Fruit fly (Drosophila melanogaster): ENCODE measurements around the gene CG6168.

Gene CG6168

dm6 chr3L:11292180-11292727 lies 29.3 kb downstream of the CG6168 start:
- TF ChIP-seq CG15336 (GFP tag; IDR thresholded peaks at IDR 0.05) (peak; percentile 13), Sox102F (GFP tag; optimal IDR thresholded peaks at IDR 0.05) (no peak), ss (GFP tag; optimal IDR thresholded peaks at IDR 0.05) (peak in 1 of 2 experiments; percentile 20), Eip78C (GFP tag) (peak; percentile 6), CG8632 (GFP tag; optimal IDR thresholded peaks at IDR 0.05) (no peak), Sox14 (GFP tag; optimal IDR thresholded peaks at IDR 0.05) (peak; percentile 3), Hr39 (GFP tag; optimal IDR thresholded peaks at IDR 0.05) (peak; percentile 42), fd85E (GFP tag; optimal IDR thresholded peaks at IDR 0.05) (no peak), svp (GFP tag) (peak; percentile 63), CG16779 (tag; optimal IDR thresholded peaks at IDR 0.05) (peak; percentile 17), eg (GFP tag; IDR thresholded peaks at IDR 0.05) (0 out of 3 replicates have a peak, but pooled peaks have one; percentile 44), CG6163 (GFP tag; IDR thresholded peaks at IDR 0.05) (peak; percentile 68; the same call in 2 of the 3 replicates), CG11762 (GFP tag; optimal IDR thresholded peaks at IDR 0.05; ENCODE audit: insufficient read depth) (no peak), dsx (GFP tag; optimal IDR thresholded peaks at IDR 0.05; ENCODE audit: poor library complexity, severe bottlenecking) (peak; percentile 51), Lpt (GFP tag; optimal IDR thresholded peaks at IDR 0.05) (peak; percentile 29), topi (GFP tag; optimal IDR thresholded peaks at IDR 0.05) (no peak), vri (GFP tag; optimal IDR thresholded peaks at IDR 0.05) (peak; percentile 82), CG32006 (GFP tag; optimal IDR thresholded peaks at IDR 0.05) (peak; percentile 9), Gug (GFP tag; IDR thresholded peaks at IDR 0.05) (peak; percentile 30; the same call in 1 of the 2 replicates), dac (GFP tag; optimal IDR thresholded peaks at IDR 0.05) (no peak), lz (GFP tag; optimal IDR thresholded peaks at IDR 0.05) (peak; percentile 17), CG6854 (GFP tag; optimal IDR thresholded peaks at IDR 0.05) (peak; percentile 71)

- TF ChIP-seq esn (GFP tag; optimal IDR thresholded peaks at IDR 0.05) (no peak), Smox (GFP tag; optimal IDR thresholded peaks at IDR 0.05) (no peak), CG31627 (GFP tag; optimal IDR thresholded peaks at IDR 0.05) (no peak), CG1621 (tag; optimal IDR thresholded peaks at IDR 0.05) (no peak), Lpt (GFP tag; optimal IDR thresholded peaks at IDR 0.05) (no peak), svp (GFP tag) (peak; percentile 45), CG6163 (GFP tag; IDR thresholded peaks at IDR 0.05) (0 out of 3 replicates have a peak, but pooled peaks have one; percentile 26), CG10631 (GFP tag; optimal IDR thresholded peaks at IDR 0.05) (no peak), pdm3 (GFP tag; optimal IDR thresholded peaks at IDR 0.05) (no peak), net (GFP tag; optimal IDR thresholded peaks at IDR 0.05) (no peak), ss (GFP tag; optimal IDR thresholded peaks at IDR 0.05) (no peak), CG8119 (GFP tag; IDR thresholded peaks at IDR 0.05) (0 out of 3 replicates have a peak, but pooled peaks have one; percentile 34), cyc (GFP tag; optimal IDR thresholded peaks at IDR 0.05) (no peak), CG10669 (GFP tag; optimal IDR thresholded peaks at IDR 0.05) (no peak), spab (GFP tag; optimal IDR thresholded peaks at IDR 0.05) (no peak), achi (GFP tag; optimal IDR thresholded peaks at IDR 0.05) (peak; percentile 6), CG32006 (GFP tag; optimal IDR thresholded peaks at IDR 0.05) (peak; percentile 64), CG3032 (tag; optimal IDR thresholded peaks at IDR 0.05) (no peak), CG6808 (GFP tag; optimal IDR thresholded peaks at IDR 0.05) (no peak), eg (GFP tag; IDR thresholded peaks at IDR 0.05) (no peak), Ets96B (tag; optimal IDR thresholded peaks at IDR 0.05) (no peak), salr (GFP tag; optimal IDR thresholded peaks at IDR 0.05) (no peak), CG6792 (GFP tag; optimal IDR thresholded peaks at IDR 0.05) (no peak), Hr39 (GFP tag; optimal IDR thresholded peaks at IDR 0.05) (no peak), dsx (GFP tag; optimal IDR thresholded peaks at IDR 0.05; ENCODE audit: poor library complexity, severe bottlenecking) (no peak), Hr38 (GFP tag; optimal IDR thresholded peaks at IDR 0.05) (no peak), CG6854 (GFP tag; optimal IDR thresholded peaks at IDR 0.05) (no peak), Eip78C (GFP tag) (peak; percentile 47), OdsH (GFP tag; optimal IDR thresholded peaks at IDR 0.05) (peak; percentile 1), CG9139 (GFP tag; optimal IDR thresholded peaks at IDR 0.05) (no peak), fd85E (GFP tag; optimal IDR thresholded peaks at IDR 0.05) (no peak), CG11902 (GFP tag; optimal IDR thresholded peaks at IDR 0.05) (no peak), CG11294 (GFP tag; IDR thresholded peaks at IDR 0.05) (no peak), fkh (GFP tag; optimal IDR thresholded peaks at IDR 0.05) (peak; percentile 88), lz (GFP tag; optimal IDR thresholded peaks at IDR 0.05) (no peak), CG8319 (GFP tag; optimal IDR thresholded peaks at IDR 0.05) (no peak), vri (GFP tag; optimal IDR thresholded peaks at IDR 0.05) (no peak), Gug (GFP tag; IDR thresholded peaks at IDR 0.05) (no peak)
Measured at dm6 chr3L:11291298-11292167, 30.0 kb downstream of the CG6168 start.
